Fruit fly (Drosophila melanogaster) whole organism: ENCODE data around the gene CG14079.

Experiments
- CG8478 ChIP-seq: fragments of >200 bp; optimal IDR thresholded peaks from 2 replicates; lab custom pipeline; 2018; ENCODE audit warnings: inconsistent platforms
- Dll ChIP-seq: fragments of >200 bp; optimal IDR thresholded peaks from 2 replicates; lab custom pipeline; 2017
- EcR ChIP-seq, 2 experiments: fragments of >200 bp; optimal IDR thresholded peaks; 2 replicates each; lab custom pipeline; 2017; ENCODE audit warnings: missing biosample characterization in 2 of 2, missing genetic modification characterization in 2 of 2, missing genetic modification reagents in 2 of 2
- pan ChIP-seq: fragments of >200 bp; optimal IDR thresholded peaks from 2 replicates; lab custom pipeline; 2017
- psq ChIP-seq: fragments of >200 bp; optimal IDR thresholded peaks from 2 replicates; lab custom pipeline; 2017
- usp ChIP-seq: fragments of >200 bp; optimal IDR thresholded peaks from 2 replicates; lab custom pipeline; 2017; ENCODE audit warnings: missing biosample characterization, missing genetic modification characterization, mixed read lengths

The CG14079 gene

dm6 chr3L:19083126-19083525 lies 14.7 kb upstream of the CG14079 start:
- TF ChIP-seq psq (no peak), CG8478 (lab: Kevin White, UChicago) (no peak), usp (GFP tag; lab: Kevin White, UChicago) (no peak), pan (no peak), Dll (lab: Kevin White, UChicago) (no peak), EcR (GFP tag; optimal IDR thresholded peaks at IDR 0.05; lab: Kevin White, UChicago) (no peak)

- TF ChIP-seq pan: no peak
- no peak for TF ChIP-seq Dll (lab: Kevin White, UChicago)
- no peak for TF ChIP-seq EcR (GFP tag; optimal IDR thresholded peaks at IDR 0.05; lab: Kevin White, UChicago)
- no peak for TF ChIP-seq usp (GFP tag; lab: Kevin White, UChicago)
These were observed 12.0 kb upstream of the CG14079 start for dm6 chr3L:19085688-19086363.

- TF ChIP-seq Dll (lab: Kevin White, UChicago): peak; percentile 73
- no peak for TF ChIP-seq usp (GFP tag; lab: Kevin White, UChicago)
These were observed 11.2 kb upstream of the CG14079 start, which contains the start of gene Mkp3 for dm6 chr3L:19086364-19087200. TSS of gene Mkp3 (minus strand) at chr3L:19086426.

dm6 chr3L:19087369-19088275 lies 10.2 kb upstream of the CG14079 start:
- TF ChIP-seq usp (GFP tag; lab: Kevin White, UChicago) (no peak), pan (no peak), Dll (lab: Kevin White, UChicago) (no peak), CG8478 (lab: Kevin White, UChicago) (no peak), EcR (GFP tag; optimal IDR thresholded peaks at IDR 0.05; lab: Kevin White, UChicago) (no peak)

- TF ChIP-seq Dll (lab: Kevin White, UChicago): no peak
These were observed 8.7 kb upstream of the CG14079 start for dm6 chr3L:19089120-19089519.

dm6 chr3L:19091423-19092124 lies 6.2 kb upstream of the CG14079 start:
- TF ChIP-seq CG8478 (lab: Kevin White, UChicago): no peak
- TF ChIP-seq pan: no peak
- TF ChIP-seq EcR (GFP tag; optimal IDR thresholded peaks at IDR 0.05; lab: Kevin White, UChicago): no peak
- no peak for TF ChIP-seq Dll (lab: Kevin White, UChicago)
- TF ChIP-seq psq: no peak

dm6 chr3L:19092125-19093058 lies 5.4 kb upstream of the CG14079 start, which contains the start of gene MESR6:
TSS of gene MESR6 (plus strand) at chr3L:19092670.
- TF ChIP-seq usp (GFP tag; lab: Kevin White, UChicago) (no peak), EcR (GFP tag; optimal IDR thresholded peaks at IDR 0.05; lab: Kevin White, UChicago) (peak; percentile 93 to 97)

dm6 chr3L:19096032-19096431 lies 1.8 kb upstream of the CG14079 start, which contains the start of gene CNPYb:
TSS of gene CNPYb (minus strand) at chr3L:19096217.
- TF ChIP-seq psq (no peak), CG8478 (lab: Kevin White, UChicago) (no peak), usp (GFP tag; lab: Kevin White, UChicago) (no peak)

dm6 chr3L:19097102-19097501 lies 697 bp upstream of the CG14079 start:
- TF ChIP-seq pan: no peak
- TF ChIP-seq Dll (lab: Kevin White, UChicago): no peak
- TF ChIP-seq EcR (GFP tag; optimal IDR thresholded peaks at IDR 0.05; lab: Kevin White, UChicago): no peak

dm6 chr3L:19100188-19100587 lies 2.4 kb downstream of the CG14079 start, which contains the start of gene Gem2:
TSS of gene Gem2 (minus strand) at chr3L:19100363.
- TF ChIP-seq psq: no peak
- no peak for TF ChIP-seq pan
- no peak for TF ChIP-seq EcR (GFP tag; optimal IDR thresholded peaks at IDR 0.05; lab: Kevin White, UChicago)
- TF ChIP-seq CG8478 (lab: Kevin White, UChicago): no peak
- no peak for TF ChIP-seq usp (GFP tag; lab: Kevin White, UChicago)
- no peak for TF ChIP-seq Dll (lab: Kevin White, UChicago)

dm6 chr3L:19129565-19129964 lies 31.8 kb downstream of the CG14079 start, which contains the start of gene Spn75F:
TSS of gene Spn75F (minus strand) at chr3L:19129665.
- TF ChIP-seq Dll (lab: Kevin White, UChicago) (no peak), usp (GFP tag; lab: Kevin White, UChicago) (no peak), EcR (GFP tag; optimal IDR thresholded peaks at IDR 0.05; lab: Kevin White, UChicago) (no peak), CG8478 (lab: Kevin White, UChicago) (no peak), psq (no peak), pan (no peak)
